Worm (Caenorhabditis elegans): ENCODE data around the gene praf-3.
"Not testable (repeated sequence)": the region's sequence is repeated elsewhere in the genome, so short reads cannot be mapped to it uniquely, and the experiment has no call there.

The praf-3 gene

ce11 chrIV:8379278-8379677 is 505 bp upstream of the praf-3 start, which contains the start of gene nap-1 (continued):
- TF ChIP-seq hmg-11 (tag; optimal IDR thresholded peaks at IDR 0.05) (peak; percentile 68), nhr-25 (tag; optimal IDR thresholded peaks at IDR 0.05) (peak; percentile 47), nfya-1 (tag; optimal IDR thresholded peaks at IDR 0.05; ENCODE audit: insufficient read depth) (peak; percentile 87), nhr-43 (tag; optimal IDR thresholded peaks at IDR 0.05; ENCODE audit: poor library complexity, severe bottlenecking) (no peak), sea-2 (GFP tag; optimal IDR thresholded peaks at IDR 0.05) (no peak), snpc-4 (tag; optimal IDR thresholded peaks at IDR 0.05) (peak; percentile 83), fos-1 (tag; optimal IDR thresholded peaks at IDR 0.05) (no peak), nhr-11 (tag; optimal IDR thresholded peaks at IDR 0.05) (no peak), eor-1 (tag; optimal IDR thresholded peaks at IDR 0.05) (no peak), nhr-76 (tag; optimal IDR thresholded peaks at IDR 0.05) (no peak)

ce11 chrIV:8380266-8380850 is 575 bp downstream of the praf-3 start:
- TF ChIP-seq jun-1 (tag; optimal IDR thresholded peaks at IDR 0.05) (peak; percentile 32), elt-2 (tag; optimal IDR thresholded peaks at IDR 0.05) (peak; percentile 97), zag-1 (tag; optimal IDR thresholded peaks at IDR 0.05) (no peak), pqm-1 (tag; optimal IDR thresholded peaks at IDR 0.05) (peak; percentile 89), sea-2 (GFP tag; optimal IDR thresholded peaks at IDR 0.05) (no peak), pha-4 (tag; optimal IDR thresholded peaks at IDR 0.05) (peak; percentile 59)

DNA sequence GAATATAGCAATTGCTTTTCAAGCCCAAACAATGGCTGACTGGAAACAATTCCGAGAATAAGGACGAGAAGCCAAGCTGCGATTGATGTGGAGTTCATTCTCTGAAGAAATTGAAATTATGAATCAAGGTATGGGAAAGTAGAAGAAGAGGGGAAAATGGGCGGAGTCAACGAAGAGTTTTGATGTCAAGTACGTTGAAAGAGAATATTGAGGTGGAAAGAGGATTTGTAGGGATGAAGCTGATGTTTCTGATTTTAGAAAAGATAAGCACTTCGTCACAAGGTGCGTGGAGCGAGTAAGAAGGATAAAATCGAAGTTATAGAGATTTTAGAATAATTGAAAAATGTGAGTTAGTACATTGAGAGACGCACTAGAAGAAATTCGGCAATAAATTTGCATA is 2.9 kb downstream of the praf-3 start, which contains the start of gene D2096.9:
Gene D2096.9 (minus strand): TSS at position 101 of the 400 bp plus-strand sequence.
- TF ChIP-seq pqm-1 (tag; optimal IDR thresholded peaks at IDR 0.05), result no peak
- TF ChIP-seq fos-1 (tag; optimal IDR thresholded peaks at IDR 0.05), result no peak
- no peak for TF ChIP-seq ceh-9 (tag; optimal IDR thresholded peaks at IDR 0.05)
- no peak for TF ChIP-seq nhr-28 (tag; optimal IDR thresholded peaks at IDR 0.05)
- TF ChIP-seq R02D3.7 (tag; optimal IDR thresholded peaks at IDR 0.05), result no peak
- TF ChIP-seq ztf-11 (tag; optimal IDR thresholded peaks at IDR 0.05), result no peak
- TF ChIP-seq jun-1 (tag; optimal IDR thresholded peaks at IDR 0.05), result no peak
- TF ChIP-seq nhr-76 (tag; optimal IDR thresholded peaks at IDR 0.05), result no peak
- TF ChIP-seq lsy-12 (tag; optimal IDR thresholded peaks at IDR 0.05), result no peak
- no peak for TF ChIP-seq egl-5 (tag; optimal IDR thresholded peaks at IDR 0.05)

DNA sequence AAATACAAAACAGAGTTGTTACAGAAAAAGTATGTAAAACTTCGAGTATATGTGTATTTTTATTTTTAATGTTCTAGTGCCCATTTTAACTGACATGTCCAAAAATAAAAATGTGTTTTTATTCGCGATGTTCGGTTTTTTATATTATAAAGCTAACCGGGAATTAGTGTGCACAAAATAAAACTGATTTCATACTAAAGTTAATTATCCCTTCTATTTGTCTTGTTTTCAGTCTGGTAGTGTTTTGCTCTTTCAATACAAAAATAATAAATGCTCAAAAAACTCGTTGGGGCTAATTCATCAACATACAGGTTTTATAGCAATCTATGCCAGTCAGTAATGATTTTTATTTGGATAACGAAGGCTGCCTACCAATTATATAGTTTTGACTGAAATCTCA is 5.0 kb downstream of the praf-3 start:
- TF ChIP-seq nhr-12 (tag; optimal IDR thresholded peaks at IDR 0.05) (no peak), nfya-1 (tag; optimal IDR thresholded peaks at IDR 0.05; ENCODE audit: insufficient read depth) (no peak), egl-27 (tag; optimal IDR thresholded peaks at IDR 0.05) (no peak), hmg-11 (tag; optimal IDR thresholded peaks at IDR 0.05) (no peak), nhr-28 (tag; optimal IDR thresholded peaks at IDR 0.05) (no peak), ceh-9 (tag; optimal IDR thresholded peaks at IDR 0.05) (no peak), ama-1 (optimal IDR thresholded peaks at IDR 0.05) (no peak), skn-1 (tag; optimal IDR thresholded peaks at IDR 0.05) (no peak)

- no peak for TF ChIP-seq nhr-28 (tag; optimal IDR thresholded peaks at IDR 0.05)
- no peak for TF ChIP-seq ceh-82 (tag; optimal IDR thresholded peaks at IDR 0.05)
Observed at ce11 chrIV:8385662-8386061, 5.9 kb downstream of the praf-3 start.

ce11 chrIV:8389139-8389538 is 9.4 kb downstream of the praf-3 start, which contains the start of gene D2096.10:
Gene D2096.10, minus strand, starts transcription at chrIV:8389239.
- TF ChIP-seq pqm-1, daf-12, nhr-12 (tag; optimal IDR thresholded peaks at IDR 0.05): not testable (repeated sequence)

ce11 chrIV:8394105-8394504 is 14.3 kb downstream of the praf-3 start, which contains the start of gene D2096.11:
Gene D2096.11, minus strand, starts transcription at chrIV:8394205.
- TF ChIP-seq snpc-4 (tag; optimal IDR thresholded peaks at IDR 0.05) (no peak), nhr-25 (tag; optimal IDR thresholded peaks at IDR 0.05) (no peak)

DNA sequence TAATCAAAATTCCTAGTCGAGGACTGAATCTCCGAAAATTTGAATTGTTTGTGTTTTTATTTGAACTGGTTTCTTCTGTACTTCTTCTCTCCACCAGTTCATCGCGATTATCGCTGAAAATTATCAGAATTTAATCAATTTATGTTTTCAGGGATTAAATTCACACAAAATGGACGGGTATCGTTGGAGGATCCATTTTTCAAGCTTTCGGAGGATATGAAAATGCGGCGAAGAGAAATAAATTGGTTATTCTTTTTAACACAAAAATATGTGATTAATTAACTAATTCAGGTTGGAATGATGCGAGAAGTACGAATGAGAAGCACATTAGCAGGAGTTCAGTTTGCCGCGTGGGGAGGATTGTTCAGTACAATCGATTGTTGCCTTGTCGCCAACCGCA is 16.6 kb downstream of the praf-3 start, which contains the start of gene timm-17B.2:
Gene timm-17B.2 (plus strand): TSS at position 301 of the 400 bp plus-strand sequence.
- TF ChIP-seq egl-5 (tag; optimal IDR thresholded peaks at IDR 0.05) (no peak), unc-39 (tag; optimal IDR thresholded peaks at IDR 0.05) (no peak), nhr-43 (tag; optimal IDR thresholded peaks at IDR 0.05; ENCODE audit: poor library complexity, severe bottlenecking) (no peak), lin-39 (tag; optimal IDR thresholded peaks at IDR 0.05) (no peak), elt-2 (tag; optimal IDR thresholded peaks at IDR 0.05) (no peak), sea-2 (GFP tag; optimal IDR thresholded peaks at IDR 0.05) (no peak), nhr-237 (tag; optimal IDR thresholded peaks at IDR 0.05) (no peak)
